Fruit fly (Drosophila melanogaster): Measurements from ENCODE around the gene CG5854.

CG5854 gene

dm6 chr3R:23928950-23929602, 4.6 kb upstream of the CG5854 start, which contains the start of the genes CG43998, CG43999 and CG31142:
CG43998 (minus strand) TSS chr3R:23929000.
CG43999 (minus strand) TSS chr3R:23929000.
CG31142 (plus strand) TSS chr3R:23929243.
- no peak for TF ChIP-seq h (GFP tag; optimal IDR thresholded peaks at IDR 0.05)
- no peak for TF ChIP-seq Mio (GFP tag; optimal IDR thresholded peaks at IDR 0.05)
- peak; percentile 73 for TF ChIP-seq woc (GFP tag; optimal IDR thresholded peaks at IDR 0.05)
- peak; percentile 4 for TF ChIP-seq rgr (GFP tag; optimal IDR thresholded peaks at IDR 0.05)
- no peak for TF ChIP-seq Rel (GFP tag; optimal IDR thresholded peaks at IDR 0.05)
- no peak for TF ChIP-seq Rel (tag; optimal IDR thresholded peaks at IDR 0.05)
- TF ChIP-seq HLH106 (tag; optimal IDR thresholded peaks at IDR 0.05) = peak; percentile 0

DNA sequence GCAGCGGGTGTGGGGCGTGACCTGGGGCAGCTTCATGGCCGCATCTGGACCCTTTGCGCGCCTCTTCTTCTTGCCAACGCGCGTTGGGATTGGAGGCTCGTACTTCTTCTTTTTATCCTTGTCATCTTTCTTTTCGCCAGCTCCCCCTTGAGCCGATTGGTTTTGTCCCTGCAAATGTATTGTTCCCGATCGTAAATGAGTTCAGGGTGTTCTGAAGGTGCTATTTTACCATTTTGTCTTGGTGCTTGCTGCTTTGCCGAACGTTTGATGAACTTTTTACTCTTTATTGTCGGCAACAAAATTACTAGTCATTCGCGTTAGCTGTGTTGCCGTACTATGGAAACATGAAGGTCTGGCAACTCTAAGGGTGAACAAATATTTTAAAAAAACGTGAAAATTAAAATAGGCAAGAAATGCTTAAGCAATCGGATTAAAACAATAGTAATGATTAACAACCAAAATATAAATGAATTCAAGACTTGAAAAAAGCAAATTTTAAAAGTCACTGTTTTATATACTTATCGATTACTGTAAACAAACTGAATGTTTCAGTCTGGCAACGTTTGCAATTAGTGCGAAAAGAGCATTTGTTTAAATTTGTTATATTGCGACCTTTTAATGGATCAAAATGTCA, 2.5 kb upstream of the CG5854 start, which contains the start of the genes Rpt2 and CG13599:
Gene Rpt2 (minus strand): TSS at position 464 of the 634 bp plus-strand sequence.
Gene CG13599 (plus strand): TSS at position 545 of the 634 bp plus-strand sequence.
- TF ChIP-seq HLH106 (tag; optimal IDR thresholded peaks at IDR 0.05) (no peak), h (GFP tag; optimal IDR thresholded peaks at IDR 0.05) (peak; percentile 2), Rel (GFP tag; optimal IDR thresholded peaks at IDR 0.05) (no peak), Rel (tag; optimal IDR thresholded peaks at IDR 0.05) (peak; percentile 9), Jra (GFP tag; optimal IDR thresholded peaks at IDR 0.05) (peak; percentile 33), Sp1 (GFP tag; optimal IDR thresholded peaks at IDR 0.05) (peak; percentile 14), foxo (GFP tag; optimal IDR thresholded peaks at IDR 0.05) (peak in 1 of 2 experiments; percentile 24), rgr (GFP tag; optimal IDR thresholded peaks at IDR 0.05) (peak; percentile 6), OdsH (GFP tag; optimal IDR thresholded peaks at IDR 0.05) (no peak)

DNA sequence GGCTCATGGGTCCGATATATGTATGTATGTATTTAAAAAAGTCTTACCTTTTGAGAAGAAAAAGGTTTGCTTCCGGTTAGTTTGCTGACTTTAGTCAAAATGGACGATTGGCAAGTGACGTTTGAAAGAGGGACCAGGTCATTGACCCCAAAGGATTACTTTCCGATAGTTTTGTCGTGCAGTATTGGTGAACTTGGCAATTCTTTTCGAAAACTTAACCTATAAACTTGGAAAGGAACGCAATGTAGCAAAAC, 355 bp upstream of the CG5854 start, which contains the start of gene RpS19b:
Gene RpS19b (minus strand): TSS at position 101 of the 254 bp plus-strand sequence.
- no peak for TF ChIP-seq Myc (optimal IDR thresholded peaks at IDR 0.05)
- TF ChIP-seq br (GFP tag; optimal IDR thresholded peaks at IDR 0.05) = no peak
- no peak for TF ChIP-seq N (GFP tag; optimal IDR thresholded peaks at IDR 0.05)
- no peak for TF ChIP-seq tai (GFP tag; optimal IDR thresholded peaks at IDR 0.05)
- no peak for TF ChIP-seq h (GFP tag; optimal IDR thresholded peaks at IDR 0.05)
- no peak for TF ChIP-seq Dif (GFP tag; optimal IDR thresholded peaks at IDR 0.05; ENCODE audit: partially characterized antibody)
- TF ChIP-seq dl (GFP tag; optimal IDR thresholded peaks at IDR 0.05; ENCODE audit: insufficient read depth in 1 of 2, partially characterized antibody in 2 of 2) = no peak
- no peak for TF ChIP-seq Rel (GFP tag; optimal IDR thresholded peaks at IDR 0.05)
- TF ChIP-seq Rel (tag; optimal IDR thresholded peaks at IDR 0.05) = no peak
- TF ChIP-seq dmrt93B (GFP tag; optimal IDR thresholded peaks at IDR 0.05) = no peak
- no peak for TF ChIP-seq CG32264 (GFP tag; optimal IDR thresholded peaks at IDR 0.05)
- TF ChIP-seq dsf (GFP tag; optimal IDR thresholded peaks at IDR 0.05; ENCODE audit: borderline replicate concordance) = no peak
- TF ChIP-seq GATAd (GFP tag; optimal IDR thresholded peaks at IDR 0.05) = no peak
- no peak for TF ChIP-seq psq (GFP tag; optimal IDR thresholded peaks at IDR 0.05)
- no peak for TF ChIP-seq CG9705 (GFP tag; optimal IDR thresholded peaks at IDR 0.05)
- no peak for TF ChIP-seq brk (GFP tag; optimal IDR thresholded peaks at IDR 0.05)
- TF ChIP-seq pan (optimal IDR thresholded peaks at IDR 0.05) = no peak

DNA sequence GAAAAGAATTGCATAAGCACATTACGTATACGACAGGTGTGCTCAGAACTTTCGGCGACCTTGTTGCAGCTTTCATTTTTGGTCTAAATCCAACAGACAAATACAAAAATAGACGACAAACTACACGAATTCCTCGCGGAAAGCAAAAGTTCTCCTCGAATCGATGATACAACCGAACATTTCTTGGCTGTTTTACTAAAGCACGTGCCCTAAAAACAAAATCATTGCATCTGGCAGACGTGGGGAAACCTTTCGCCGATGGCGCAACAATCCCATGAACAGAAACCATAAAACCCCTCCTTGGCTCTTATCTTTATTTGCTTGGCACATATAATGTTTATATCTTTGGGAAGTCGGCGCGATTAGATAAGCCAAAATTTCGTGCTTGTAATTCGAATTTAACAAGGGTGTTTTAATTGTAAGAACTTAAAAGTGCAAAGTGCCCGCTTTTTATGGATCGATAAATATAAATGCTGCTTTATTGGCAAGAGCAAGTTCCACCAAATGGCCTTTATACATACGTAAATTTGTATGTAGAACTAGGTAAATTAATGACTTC, 4.9 kb downstream of the CG5854 start:
- no peak for TF ChIP-seq Hnf4 (GFP tag; optimal IDR thresholded peaks at IDR 0.05)
- TF ChIP-seq br (GFP tag; optimal IDR thresholded peaks at IDR 0.05) = no peak
- TF ChIP-seq CG9705 (GFP tag; optimal IDR thresholded peaks at IDR 0.05) = no peak
- no peak for TF ChIP-seq Rel (GFP tag; optimal IDR thresholded peaks at IDR 0.05)
- TF ChIP-seq Rel (tag; optimal IDR thresholded peaks at IDR 0.05) = peak; percentile 41
- TF ChIP-seq brk (GFP tag; optimal IDR thresholded peaks at IDR 0.05) = no peak
- TF ChIP-seq psq (GFP tag; optimal IDR thresholded peaks at IDR 0.05) = no peak

DNA sequence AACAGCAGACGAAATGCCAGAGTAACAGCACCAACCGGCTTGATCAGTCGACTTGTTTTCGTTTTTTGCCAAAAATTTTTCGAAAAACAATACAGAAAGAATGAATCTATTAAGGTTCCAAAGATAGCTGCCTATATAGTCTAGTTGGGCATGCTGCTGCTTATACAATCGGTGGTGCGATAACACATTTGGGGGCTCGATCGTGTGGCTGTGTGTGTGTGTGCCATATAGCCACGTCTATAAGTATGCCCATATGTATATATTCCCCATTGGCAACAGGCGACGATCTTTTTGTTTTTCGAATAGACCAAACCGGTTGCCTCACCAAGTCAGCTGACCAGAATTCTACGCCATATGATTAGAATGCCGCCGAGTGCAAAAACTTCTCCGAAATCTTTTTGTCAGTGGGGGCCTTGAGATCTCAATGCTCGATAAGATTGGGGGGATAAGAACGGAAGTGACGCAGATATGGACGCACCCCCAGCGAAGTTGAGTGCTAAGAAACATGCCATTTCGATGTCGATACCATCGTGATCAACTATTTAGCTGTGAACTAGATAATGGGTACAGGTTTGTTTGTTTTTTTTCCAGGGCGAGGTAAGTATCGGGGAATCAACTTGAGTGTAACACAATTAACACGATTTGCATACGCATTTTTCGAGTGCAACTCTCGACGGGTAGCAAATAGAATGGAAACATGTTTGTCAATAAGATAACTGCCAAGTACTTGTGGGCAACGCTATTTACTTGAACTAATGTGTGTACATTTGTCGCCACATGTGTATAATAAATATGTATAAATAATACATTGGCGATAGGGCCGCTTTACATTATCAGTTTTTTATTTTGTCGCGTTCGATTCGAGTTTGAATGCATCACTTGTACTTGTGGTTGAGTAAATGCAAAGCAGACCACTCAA, 6.5 kb downstream of the CG5854 start:
- TF ChIP-seq sv (GFP tag; optimal IDR thresholded peaks at IDR 0.05) = peak; percentile 71
- peak; percentile 38 for TF ChIP-seq Hnf4 (GFP tag; optimal IDR thresholded peaks at IDR 0.05)
- TF ChIP-seq woc (GFP tag; optimal IDR thresholded peaks at IDR 0.05) = no peak
- TF ChIP-seq Hr78 (GFP tag; optimal IDR thresholded peaks at IDR 0.05) = no peak
- TF ChIP-seq Sp1 (GFP tag; optimal IDR thresholded peaks at IDR 0.05) = no peak
- peak; percentile 26 for TF ChIP-seq dmrt93B (GFP tag; optimal IDR thresholded peaks at IDR 0.05)
- TF ChIP-seq CG9705 (GFP tag; optimal IDR thresholded peaks at IDR 0.05) = peak; percentile 11
- no peak for TF ChIP-seq N (GFP tag; optimal IDR thresholded peaks at IDR 0.05)
- no peak for TF ChIP-seq pan (optimal IDR thresholded peaks at IDR 0.05)
- TF ChIP-seq Myc (optimal IDR thresholded peaks at IDR 0.05) = no peak
- TF ChIP-seq Hr83 (GFP tag; optimal IDR thresholded peaks at IDR 0.05; ENCODE audit: poor library complexity, severe bottlenecking) = peak; percentile 80
- peak; percentile 54 for TF ChIP-seq OdsH (GFP tag; optimal IDR thresholded peaks at IDR 0.05)
- TF ChIP-seq dsf (GFP tag; optimal IDR thresholded peaks at IDR 0.05; ENCODE audit: borderline replicate concordance) = no peak
- TF ChIP-seq fru (GFP tag; optimal IDR thresholded peaks at IDR 0.05) = no peak
- TF ChIP-seq CG32264 (GFP tag; optimal IDR thresholded peaks at IDR 0.05) = no peak
- TF ChIP-seq Dfd (GFP tag; optimal IDR thresholded peaks at IDR 0.05) = no peak
- TF ChIP-seq brk (GFP tag; optimal IDR thresholded peaks at IDR 0.05) = no peak
- no peak for TF ChIP-seq GATAd (GFP tag; optimal IDR thresholded peaks at IDR 0.05)
- no peak for TF ChIP-seq usp (GFP tag; optimal IDR thresholded peaks at IDR 0.05)
- no peak for TF ChIP-seq Vsx2 (GFP tag; optimal IDR thresholded peaks at IDR 0.05; ENCODE audit: partially characterized antibody)
- peak; percentile 12 for TF ChIP-seq Jra (GFP tag; optimal IDR thresholded peaks at IDR 0.05)
- no peak for TF ChIP-seq HLH106 (tag; optimal IDR thresholded peaks at IDR 0.05)
- TF ChIP-seq lola (GFP tag; optimal IDR thresholded peaks at IDR 0.05) = no peak
- TF ChIP-seq Mio (GFP tag; optimal IDR thresholded peaks at IDR 0.05) = no peak
- no peak for TF ChIP-seq br (GFP tag; optimal IDR thresholded peaks at IDR 0.05)
- no peak for TF ChIP-seq psq (GFP tag; optimal IDR thresholded peaks at IDR 0.05)

All from whole organism, wandering third instar larva.